Fruit fly (Drosophila melanogaster): ENCODE data around the gene CG17648.

The CG17648 gene

dm6 chr2L:1751953-1752352 lies at the start of gene CG17648, which contains the start of gene CG17712:
TSS of gene CG17648 (plus strand) at chr2L:1752308.
TSS of gene CG17712 (minus strand) at chr2L:1752122.
- TF ChIP-seq CG17801 (GFP tag; optimal IDR thresholded peaks at IDR 0.05; ENCODE audit: partially characterized antibody), result no peak

DNA sequence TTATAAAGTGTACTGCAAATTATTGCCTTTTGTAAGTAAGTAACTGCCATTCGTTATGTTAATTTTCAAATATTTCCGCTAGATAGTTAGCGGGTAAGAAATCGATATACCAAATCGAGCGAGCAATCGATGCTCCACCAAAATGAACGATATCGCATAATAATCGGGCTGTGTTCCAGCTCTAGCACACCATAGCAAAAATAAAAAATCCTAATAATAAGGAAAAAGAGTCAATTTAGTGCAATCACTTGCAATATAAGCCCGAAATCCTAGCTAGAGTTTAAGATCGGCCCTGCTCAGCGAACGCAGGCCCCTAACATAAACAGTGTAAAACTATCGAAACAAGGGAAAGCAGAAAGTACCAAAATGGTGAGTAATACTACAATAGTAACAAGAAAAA lies 47.4 kb upstream of the CG17648 start, which contains the start of gene cpb:
Gene cpb (plus strand): TSS at position 157 of the 400 bp plus-strand sequence.
- peak; percentile 16 for TF ChIP-seq CG17801 (GFP tag; optimal IDR thresholded peaks at IDR 0.05; ENCODE audit: partially characterized antibody)

DNA sequence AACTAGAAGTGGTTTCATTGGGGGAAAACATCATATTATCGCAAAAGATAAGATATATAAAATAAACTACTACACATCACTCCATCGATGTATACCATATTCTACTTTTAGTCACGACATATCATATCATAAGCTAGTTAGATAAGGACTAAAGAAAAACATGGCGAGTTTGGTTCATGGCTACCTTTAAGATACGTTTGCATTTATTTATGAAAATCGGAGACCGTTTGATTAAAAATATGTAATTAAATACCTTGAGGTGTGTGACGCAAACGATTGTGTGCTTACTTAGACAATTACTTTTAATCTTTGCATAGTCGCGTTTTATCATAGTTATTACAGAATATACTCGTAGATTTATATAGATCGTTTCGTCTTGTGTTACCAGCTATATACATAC lies 45.1 kb upstream of the CG17648 start:
- TF ChIP-seq CG17801 (GFP tag; optimal IDR thresholded peaks at IDR 0.05; ENCODE audit: partially characterized antibody), result no peak

DNA sequence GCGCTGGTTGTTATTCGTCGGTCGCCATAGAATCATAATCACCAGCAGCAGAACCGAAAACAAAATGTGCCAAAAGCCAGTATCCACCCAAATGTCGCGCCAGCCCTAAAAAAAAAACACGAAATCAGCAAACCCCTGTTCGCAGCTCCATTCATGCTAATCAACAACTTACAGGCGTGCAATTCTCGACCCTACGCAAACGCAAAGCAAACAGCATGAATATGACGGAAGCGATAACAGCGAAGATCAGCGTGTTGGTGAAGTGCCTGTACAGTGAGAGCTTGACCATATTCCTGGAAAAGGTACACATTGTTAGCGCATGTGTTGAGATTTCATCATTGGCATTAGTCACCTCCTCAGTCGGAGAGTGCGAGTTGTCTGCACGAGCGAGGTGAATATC lies 44.0 kb upstream of the CG17648 start:
- no peak for TF ChIP-seq CG17801 (GFP tag; optimal IDR thresholded peaks at IDR 0.05; ENCODE audit: partially characterized antibody)

DNA sequence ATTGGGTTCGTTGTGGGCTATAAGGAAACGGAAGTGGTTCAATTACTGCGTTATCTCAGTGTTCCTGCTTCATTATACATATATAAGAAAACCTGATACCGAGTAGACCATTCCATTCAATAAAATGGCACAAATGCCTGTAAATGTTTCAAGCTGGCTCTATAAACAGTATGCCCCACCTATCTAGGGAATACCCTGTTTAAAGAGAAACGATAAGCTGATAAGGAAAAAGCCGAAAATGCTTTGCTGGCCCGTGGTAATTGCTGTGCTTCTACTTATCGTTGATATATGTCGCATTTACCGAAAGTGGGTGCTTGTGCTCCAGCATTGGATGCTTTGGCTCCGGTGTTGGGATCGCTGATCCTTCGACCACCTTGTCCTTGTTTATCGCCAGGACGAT lies 42.8 kb upstream of the CG17648 start:
- TF ChIP-seq CG17801 (GFP tag; optimal IDR thresholded peaks at IDR 0.05; ENCODE audit: partially characterized antibody), result no peak

DNA sequence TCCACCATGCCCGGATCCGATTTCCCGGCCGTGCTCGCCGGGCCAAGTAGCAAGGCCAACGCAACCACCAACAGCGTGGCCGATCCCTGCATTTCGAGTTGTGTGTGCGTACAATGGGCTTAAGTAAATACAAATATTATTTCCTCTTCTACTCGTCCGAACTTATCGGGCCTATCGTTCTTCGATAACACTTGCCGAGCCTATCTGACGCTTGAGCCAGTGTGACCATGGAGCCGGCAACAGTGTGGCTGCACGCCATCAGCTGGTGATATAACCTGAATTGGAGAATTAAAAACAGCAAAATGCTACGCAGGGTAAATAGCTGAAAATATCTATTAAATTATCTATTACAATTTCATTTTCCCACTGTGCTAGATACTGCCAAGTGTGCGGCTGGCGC lies 41.9 kb upstream of the CG17648 start, which contains the start of the genes CG17660 and mRpL48:
Gene CG17660 (minus strand): TSS at position 198 of the 400 bp plus-strand sequence.
Gene mRpL48 (plus strand): TSS at position 239 of the 400 bp plus-strand sequence.
- TF ChIP-seq CG17801 (GFP tag; optimal IDR thresholded peaks at IDR 0.05; ENCODE audit: partially characterized antibody), result peak; percentile 27

dm6 chr2L:1715699-1716333 lies 36.3 kb upstream of the CG17648 start, which contains the start of gene frtz:
TSS of gene frtz (minus strand) at chr2L:1715851.
- TF ChIP-seq CG17801 (GFP tag; optimal IDR thresholded peaks at IDR 0.05; ENCODE audit: partially characterized antibody), result no peak

DNA sequence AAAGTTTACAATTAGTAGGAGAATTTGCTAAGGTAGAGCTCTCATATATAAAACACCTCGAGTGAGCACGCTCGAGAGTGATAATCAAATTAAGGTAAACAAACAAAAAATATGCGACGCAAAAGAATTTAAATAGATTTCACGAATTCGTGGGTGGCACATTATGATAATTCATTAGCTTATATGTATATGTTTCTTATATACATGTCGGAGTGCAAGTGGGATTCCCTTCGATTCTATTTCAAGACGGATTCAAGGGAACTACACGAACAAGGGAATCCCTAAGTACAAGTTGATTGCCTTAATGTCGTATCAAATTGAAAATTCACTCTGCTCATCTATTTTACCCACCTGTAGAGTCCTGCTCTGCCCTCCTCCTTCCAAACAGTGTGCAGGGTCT lies 34.9 kb upstream of the CG17648 start:
- no peak for TF ChIP-seq CG17801 (GFP tag; optimal IDR thresholded peaks at IDR 0.05; ENCODE audit: partially characterized antibody)

- no peak for TF ChIP-seq CG17801 (GFP tag; optimal IDR thresholded peaks at IDR 0.05; ENCODE audit: partially characterized antibody)
Observed at dm6 chr2L:1719971-1720370, 32.1 kb upstream of the CG17648 start.

dm6 chr2L:1720846-1721506 lies 31.1 kb upstream of the CG17648 start:
- TF ChIP-seq CG17801 (GFP tag; optimal IDR thresholded peaks at IDR 0.05; ENCODE audit: partially characterized antibody), result no peak

- no peak for TF ChIP-seq CG17801 (GFP tag; optimal IDR thresholded peaks at IDR 0.05; ENCODE audit: partially characterized antibody)
Observed at dm6 chr2L:1722260-1722659, 29.8 kb upstream of the CG17648 start.

dm6 chr2L:1723135-1723936 lies 28.8 kb upstream of the CG17648 start:
- no peak for TF ChIP-seq CG17801 (GFP tag; optimal IDR thresholded peaks at IDR 0.05; ENCODE audit: partially characterized antibody)

- TF ChIP-seq CG17801 (GFP tag; optimal IDR thresholded peaks at IDR 0.05; ENCODE audit: partially characterized antibody), result peak; percentile 38
Observed at dm6 chr2L:1723937-1724591, 28.0 kb upstream of the CG17648 start, which contains the start of gene Rim2. TSS of gene Rim2 (minus strand) at chr2L:1724388.

- no peak for TF ChIP-seq CG17801 (GFP tag; optimal IDR thresholded peaks at IDR 0.05; ENCODE audit: partially characterized antibody)
Observed at dm6 chr2L:1724592-1724940, 27.5 kb upstream of the CG17648 start.
